Worm (Caenorhabditis elegans): ENCODE results near the gene mlc-3.

The mlc-3 gene

ce11 chrIII:5564799-5565198 lies at the start of gene mlc-3:
mlc-3 (plus strand) TSS chrIII:5565025.
- TF ChIP-seq unc-39 (tag; optimal IDR thresholded peaks at IDR 0.05) (no peak), tbx-2 (tag; optimal IDR thresholded peaks at IDR 0.05) (no peak), mml-1 (tag; optimal IDR thresholded peaks at IDR 0.05) (no peak), fkh-10 (GFP tag; optimal IDR thresholded peaks at IDR 0.05) (no peak), unc-62 (GFP tag; optimal IDR thresholded peaks at IDR 0.05) (no peak), ztf-4 (tag; optimal IDR thresholded peaks at IDR 0.05) (no peak), nhr-237 (tag; optimal IDR thresholded peaks at IDR 0.05) (no peak), fkh-2 (tag; optimal IDR thresholded peaks at IDR 0.05) (no peak), aly-2 (tag; optimal IDR thresholded peaks at IDR 0.05) (no peak), nfya-1 (tag; optimal IDR thresholded peaks at IDR 0.05; ENCODE audit: insufficient read depth) (no peak), ceh-82 (tag; optimal IDR thresholded peaks at IDR 0.05) (no peak), R02D3.7 (tag; optimal IDR thresholded peaks at IDR 0.05) (no peak), egl-5 (tag; optimal IDR thresholded peaks at IDR 0.05) (no peak), sea-2 (GFP tag; optimal IDR thresholded peaks at IDR 0.05) (no peak), snpc-4 (tag; optimal IDR thresholded peaks at IDR 0.05) (no peak), nhr-11 (tag; optimal IDR thresholded peaks at IDR 0.05) (no peak), nhr-28 (tag; optimal IDR thresholded peaks at IDR 0.05) (no peak), egl-27 (tag; optimal IDR thresholded peaks at IDR 0.05) (no peak), nhr-23 (tag; optimal IDR thresholded peaks at IDR 0.05) (no peak)

- no peak for TF ChIP-seq lsy-12 (tag; optimal IDR thresholded peaks at IDR 0.05)
- no peak for TF ChIP-seq fkh-10 (GFP tag; optimal IDR thresholded peaks at IDR 0.05)
- no peak for TF ChIP-seq zag-1 (tag; optimal IDR thresholded peaks at IDR 0.05)
- no peak for TF ChIP-seq fos-1 (tag; optimal IDR thresholded peaks at IDR 0.05)
- no peak for TF ChIP-seq pha-4 (tag; optimal IDR thresholded peaks at IDR 0.05)
- TF ChIP-seq elt-2 (tag; optimal IDR thresholded peaks at IDR 0.05), result no peak
- TF ChIP-seq hmg-11 (tag; optimal IDR thresholded peaks at IDR 0.05), result no peak
- TF ChIP-seq lin-15B (tag; optimal IDR thresholded peaks at IDR 0.05), result no peak
- no peak for TF ChIP-seq ztf-4 (tag; optimal IDR thresholded peaks at IDR 0.05)
- no peak for TF ChIP-seq eor-1 (tag; optimal IDR thresholded peaks at IDR 0.05)
- no peak for TF ChIP-seq nhr-28 (tag; optimal IDR thresholded peaks at IDR 0.05)
- TF ChIP-seq nhr-23 (tag; optimal IDR thresholded peaks at IDR 0.05), result no peak
- TF ChIP-seq skn-1 (tag; optimal IDR thresholded peaks at IDR 0.05), result no peak
- no peak for TF ChIP-seq nhr-43 (tag; optimal IDR thresholded peaks at IDR 0.05; ENCODE audit: poor library complexity, severe bottlenecking)
- no peak for TF ChIP-seq egl-5 (tag; optimal IDR thresholded peaks at IDR 0.05)
- TF ChIP-seq pqm-1 (tag; optimal IDR thresholded peaks at IDR 0.05), result no peak
- no peak for TF ChIP-seq elt-3 (tag; optimal IDR thresholded peaks at IDR 0.05)
- TF ChIP-seq ama-1 (optimal IDR thresholded peaks at IDR 0.05), result no peak
- TF ChIP-seq sea-2 (GFP tag; optimal IDR thresholded peaks at IDR 0.05), result no peak
Observed at ce11 chrIII:5517423-5517822, 47.4 kb upstream of the mlc-3 start, which contains the start of gene nekl-4. nekl-4 (minus strand) TSS chrIII:5517523.

- no peak for TF ChIP-seq nhr-11 (tag; optimal IDR thresholded peaks at IDR 0.05)
- TF ChIP-seq nhr-67 (tag; optimal IDR thresholded peaks at IDR 0.05), result no peak
- TF ChIP-seq eor-1 (tag; optimal IDR thresholded peaks at IDR 0.05), result no peak
- no peak for TF ChIP-seq ztf-11 (tag; optimal IDR thresholded peaks at IDR 0.05)
- no peak for TF ChIP-seq pqm-1 (tag; optimal IDR thresholded peaks at IDR 0.05)
Observed at ce11 chrIII:5521930-5522329, 42.9 kb upstream of the mlc-3 start, which contains the start of gene D1044.4. D1044.4 (minus strand) TSS chrIII:5522030.

ce11 chrIII:5525973-5526372 lies 38.9 kb upstream of the mlc-3 start, which contains the start of gene dex-1:
dex-1 (plus strand) TSS chrIII:5526104.
- TF ChIP-seq zag-1 (tag; optimal IDR thresholded peaks at IDR 0.05) (no peak), sea-2 (GFP tag; optimal IDR thresholded peaks at IDR 0.05) (no peak), elt-3 (tag; optimal IDR thresholded peaks at IDR 0.05) (no peak)

ce11 chrIII:5541777-5542176 lies 23.0 kb upstream of the mlc-3 start:
- TF ChIP-seq tbx-2 (tag; optimal IDR thresholded peaks at IDR 0.05) (no peak), hmg-11 (tag; optimal IDR thresholded peaks at IDR 0.05) (peak; percentile 26), fkh-10 (GFP tag; optimal IDR thresholded peaks at IDR 0.05) (no peak), skn-1 (tag; optimal IDR thresholded peaks at IDR 0.05) (no peak), nhr-25 (tag; optimal IDR thresholded peaks at IDR 0.05) (peak; percentile 37)
